Worm (Caenorhabditis elegans): Measurements from ENCODE around the gene F21C10.13.

The F21C10.13 gene

DNA sequence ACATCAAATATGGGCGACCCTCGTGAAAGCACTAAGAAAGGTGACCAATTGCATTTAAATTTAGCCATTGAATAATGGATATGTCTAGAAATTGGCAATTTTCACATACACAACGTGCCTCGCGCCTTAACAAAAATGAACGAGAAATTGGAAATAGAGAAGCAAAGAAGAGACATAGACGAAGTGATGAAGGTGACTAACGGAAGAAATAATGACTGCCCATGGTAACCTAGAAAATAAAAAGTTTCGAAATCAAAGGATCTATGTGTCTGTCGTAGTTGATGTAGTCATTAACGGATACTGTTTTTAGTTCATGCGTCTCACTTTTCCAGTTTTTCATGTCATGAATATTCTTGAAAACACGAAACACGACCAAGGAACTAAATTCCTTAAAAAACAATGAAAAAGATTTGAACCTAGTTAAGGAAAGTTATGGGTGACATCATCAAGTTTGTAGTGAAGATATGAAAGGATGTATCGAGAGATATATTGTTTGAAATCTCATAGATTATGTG, 44.0 kb upstream of the F21C10.13 start:
- TF ChIP-seq cnd-1 (tag; optimal IDR thresholded peaks at IDR 0.05) (no peak), ztf-11 (tag; optimal IDR thresholded peaks at IDR 0.05) (no peak), snpc-4 (tag; optimal IDR thresholded peaks at IDR 0.05) (no peak), mab-5 (tag; optimal IDR thresholded peaks at IDR 0.05) (no peak), ceh-83 (GFP tag; optimal IDR thresholded peaks at IDR 0.05) (no peak), ces-1 (GFP tag; optimal IDR thresholded peaks at IDR 0.05) (no peak), lin-32 (GFP tag; optimal IDR thresholded peaks at IDR 0.05) (no peak), nhr-76 (tag; optimal IDR thresholded peaks at IDR 0.05) (no peak), elt-3 (tag; optimal IDR thresholded peaks at IDR 0.05) (no peak), unc-120 (tag; optimal IDR thresholded peaks at IDR 0.05; ENCODE audit: poor library complexity, severe bottlenecking) (no peak), drap-1 (GFP tag; optimal IDR thresholded peaks at IDR 0.05) (no peak), nhr-28 (tag; optimal IDR thresholded peaks at IDR 0.05) (no peak), lin-13 (tag; optimal IDR thresholded peaks at IDR 0.05) (no peak), unc-39 (tag; optimal IDR thresholded peaks at IDR 0.05) (no peak), nhr-2 (tag; optimal IDR thresholded peaks at IDR 0.05) (no peak), bed-3 (GFP tag; optimal IDR thresholded peaks at IDR 0.05) (no peak), lsy-2 (tag; optimal IDR thresholded peaks at IDR 0.05) (no peak)

ce11 chrV:9078815-9079525, 43.1 kb upstream of the F21C10.13 start:
- TF ChIP-seq nhr-237 (tag; optimal IDR thresholded peaks at IDR 0.05): no peak
- no peak for TF ChIP-seq nhr-76 (tag; optimal IDR thresholded peaks at IDR 0.05)
- TF ChIP-seq pha-4 (tag; optimal IDR thresholded peaks at IDR 0.05): no peak
- no peak for TF ChIP-seq ham-2 (GFP tag; optimal IDR thresholded peaks at IDR 0.05)
- no peak for TF ChIP-seq nhr-12 (tag; optimal IDR thresholded peaks at IDR 0.05)
- no peak for TF ChIP-seq mep-1 (tag; optimal IDR thresholded peaks at IDR 0.05)

ce11 chrV:9079965-9080432, 42.1 kb upstream of the F21C10.13 start:
- TF ChIP-seq cnd-1 (tag; optimal IDR thresholded peaks at IDR 0.05) (no peak), unc-39 (tag; optimal IDR thresholded peaks at IDR 0.05) (no peak), sem-2 (GFP tag; optimal IDR thresholded peaks at IDR 0.05) (no peak), ceh-43 (GFP tag; optimal IDR thresholded peaks at IDR 0.05) (no peak), nhr-28 (tag; optimal IDR thresholded peaks at IDR 0.05) (no peak), drap-1 (GFP tag; optimal IDR thresholded peaks at IDR 0.05) (no peak), nhr-2 (tag; optimal IDR thresholded peaks at IDR 0.05) (no peak), zip-8 (tag; optimal IDR thresholded peaks at IDR 0.05) (no peak), ham-2 (GFP tag; optimal IDR thresholded peaks at IDR 0.05) (no peak), mls-2 (tag; optimal IDR thresholded peaks at IDR 0.05) (no peak), tbx-8 (GFP tag; optimal IDR thresholded peaks at IDR 0.05) (no peak), mep-1 (tag; optimal IDR thresholded peaks at IDR 0.05) (no peak), pha-4 (tag; optimal IDR thresholded peaks at IDR 0.05) (no peak), ceh-83 (GFP tag; optimal IDR thresholded peaks at IDR 0.05) (no peak)

DNA sequence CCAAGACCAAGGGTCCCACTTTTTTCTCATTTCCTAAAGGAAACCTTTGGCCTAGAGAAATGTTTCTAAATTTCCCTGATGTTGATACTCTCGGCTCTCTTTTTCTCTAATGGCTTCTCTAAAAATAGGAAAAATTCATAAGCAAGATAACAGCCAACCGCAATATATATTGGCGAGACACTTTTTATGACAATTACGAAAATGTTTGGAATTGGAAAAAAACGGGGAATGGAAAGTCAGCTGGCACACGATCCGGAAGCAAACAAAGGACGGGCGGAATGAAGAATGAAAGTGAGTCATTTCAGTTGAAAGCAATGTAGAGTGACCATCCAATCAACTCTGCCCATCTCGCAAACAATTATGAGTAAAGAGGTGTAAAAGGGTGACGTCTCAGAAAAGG, 40.7 kb upstream of the F21C10.13 start:
- TF ChIP-seq nhr-2 (tag; optimal IDR thresholded peaks at IDR 0.05) (no peak), unc-39 (tag; optimal IDR thresholded peaks at IDR 0.05) (no peak), ceh-39 (tag; optimal IDR thresholded peaks at IDR 0.05) (no peak), M03D4.4 (tag; optimal IDR thresholded peaks at IDR 0.05) (no peak), elt-1 (tag; optimal IDR thresholded peaks at IDR 0.05; ENCODE audit: borderline replicate concordance, insufficient read depth) (no peak), nhr-237 (tag; optimal IDR thresholded peaks at IDR 0.05) (no peak), ces-1 (GFP tag; optimal IDR thresholded peaks at IDR 0.05) (no peak), blmp-1 (tag; optimal IDR thresholded peaks at IDR 0.05) (no peak), drap-1 (GFP tag; optimal IDR thresholded peaks at IDR 0.05) (no peak), mls-2 (tag; optimal IDR thresholded peaks at IDR 0.05) (no peak), lin-32 (GFP tag; optimal IDR thresholded peaks at IDR 0.05) (no peak), ceh-83 (GFP tag; optimal IDR thresholded peaks at IDR 0.05) (no peak), ham-2 (GFP tag; optimal IDR thresholded peaks at IDR 0.05) (no peak), unc-120 (tag; optimal IDR thresholded peaks at IDR 0.05; ENCODE audit: poor library complexity, severe bottlenecking) (no peak), snpc-4 (tag; optimal IDR thresholded peaks at IDR 0.05) (no peak), sptf-1 (tag; optimal IDR thresholded peaks at IDR 0.05) (no peak), nhr-12 (tag; optimal IDR thresholded peaks at IDR 0.05) (no peak), mab-5 (tag; optimal IDR thresholded peaks at IDR 0.05) (no peak), unc-62 (GFP tag; optimal IDR thresholded peaks at IDR 0.05) (no peak), bed-3 (GFP tag; optimal IDR thresholded peaks at IDR 0.05) (no peak)
